Worm (Caenorhabditis elegans) whole organism, late embryonic: ENCODE measurements around the gene C13G3.12.

Experiments used
- ceh-30 ChIP-seq: fragments of 150-350 bp; optimal IDR thresholded peaks from 2 replicates; lab custom pipeline; 2014; ENCODE audit warnings: missing biosample characterization, missing genetic modification characterization
- elt-2 ChIP-seq: sonication (generic microtip); optimal IDR thresholded peaks from 2 replicates; lab custom pipeline; 2016; ENCODE audit warnings: missing genetic modification reagents, missing genetic modification characterization, missing compliant biosample characterization
- eyg-1 ChIP-seq: sonication (generic microtip); optimal IDR thresholded peaks from 2 replicates; lab custom pipeline; 2016; ENCODE audit warnings: missing genotype, missing genetic modification characterization, missing compliant biosample characterization
- hlh-30 ChIP-seq: sonication (generic microtip); optimal IDR thresholded peaks from 2 replicates; lab custom pipeline; 2017; ENCODE audit warnings: antibody characterized with exemption, missing genetic modification characterization, missing compliant biosample characterization; ENCODE audit not compliant: insufficient read depth
- lin-11 ChIP-seq: fragments of 200-800 bp; sonication (Bioruptor generic); optimal IDR thresholded peaks from 2 replicates; lab custom pipeline; 2018; ENCODE audit warnings: mild to moderate bottlenecking, missing genetic modification characterization, missing compliant biosample characterization
- pha-4 ChIP-seq: fragments of 150-350 bp; optimal IDR thresholded peaks from 2 replicates; lab custom pipeline; 2018; ENCODE audit warnings: missing biosample characterization, missing genetic modification reagents, missing genetic modification characterization
- pqm-1 ChIP-seq: sonication (generic microtip); optimal IDR thresholded peaks from 2 replicates; lab custom pipeline; 2016; ENCODE audit warnings: missing genetic modification characterization, missing compliant biosample characterization

DNA sequence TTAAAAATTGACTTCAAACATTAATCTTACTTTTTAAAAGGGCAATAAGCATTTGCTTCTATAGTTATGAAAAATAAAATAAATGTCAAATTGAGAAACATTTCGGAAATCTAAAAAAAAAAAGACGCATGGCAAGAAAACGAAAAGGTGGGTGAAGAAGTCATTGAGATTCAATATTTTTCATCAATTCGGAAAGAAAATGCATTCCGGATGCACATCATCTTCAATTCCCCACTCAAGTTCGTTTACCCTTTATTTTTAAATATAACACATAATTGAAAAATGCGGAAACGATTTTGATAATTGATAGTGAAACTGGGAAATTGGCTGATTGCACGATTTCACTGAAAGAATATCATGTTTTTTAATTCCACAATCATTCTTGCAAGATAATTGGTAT is 20.3 kb downstream of the C13G3.12 start, which contains the start of gene F53B7.4:
- TF ChIP-seq lin-11 (tag; lab: Kevin White, UChicago) (no peak), pha-4 (tag; lab: Kevin White, UChicago) (no peak), eyg-1 (no peak), elt-2 (tag; lab: Kevin White, UChicago) (no peak), hlh-30 (no peak), pqm-1 (no peak), ceh-30 (tag; lab: Kevin White, UChicago) (no peak)
